Worm (Caenorhabditis elegans) whole organism, mixed stage, embryonic: ENCODE data around the gene Y45F10B.13.

ENCODE experiments used
- elt-1 ChIP-seq: sonication (generic microtip); optimal IDR thresholded peaks from 2 replicates; lab custom pipeline; 2017; ENCODE audit warnings: missing genetic modification characterization, mild to moderate bottlenecking, missing compliant biosample characterization, antibody characterized with exemption, moderate library complexity, borderline replicate concordance; ENCODE audit not compliant: insufficient read depth
- nhr-28 ChIP-seq: fragments of 150-350 bp; optimal IDR thresholded peaks from 2 replicates; lab custom pipeline; 2014; ENCODE audit warnings: missing biosample characterization, missing genetic modification characterization
- unc-62 ChIP-seq: fragments of 150-350 bp; optimal IDR thresholded peaks from 2 replicates; lab custom pipeline; 2014; ENCODE audit warnings: missing biosample characterization, missing genetic modification reagents, missing genetic modification characterization

DNA sequence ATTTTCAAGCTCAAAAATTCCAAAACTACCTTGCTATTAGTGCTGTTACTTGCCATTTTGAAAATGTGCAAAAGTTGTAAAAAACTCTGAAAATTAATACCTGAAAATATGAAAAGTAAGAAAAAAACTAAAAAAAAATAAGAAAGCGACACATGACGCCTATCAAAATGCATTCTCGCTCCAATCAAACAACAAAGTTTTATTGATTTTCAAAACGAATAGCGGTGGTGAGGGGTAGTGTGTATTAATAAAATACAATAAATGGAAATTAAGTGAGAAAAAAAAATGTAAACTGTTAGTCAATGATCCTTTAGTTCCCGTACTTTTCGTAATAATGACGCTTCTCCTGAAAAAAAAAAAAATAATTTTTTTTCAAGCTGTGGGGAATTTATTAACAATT lies 39.7 kb downstream of the Y45F10B.13 start, which contains the start of gene dcap-2:
- TF ChIP-seq nhr-28 (tag; lab: Kevin White, UChicago) (no peak), elt-1 (no peak), unc-62 (GFP tag; lab: Kevin White, UChicago) (no peak)
